Fruit fly (Drosophila melanogaster): ENCODE measurements around the gene zetaCOP.

- no peak for TF ChIP-seq Snoo (tag; optimal IDR thresholded peaks at IDR 0.05)
- TF ChIP-seq Ets98B (GFP tag; IDR thresholded peaks at IDR 0.05): no peak
Observed at dm6 chr3L:16652531-16652930, 20.8 kb downstream of the zetaCOP start.
